Fruit fly (Drosophila melanogaster): Measurements from ENCODE around the gene Pde6.

- TF ChIP-seq psq (optimal IDR thresholded peaks at IDR 0.05) (no peak), usp (GFP tag; optimal IDR thresholded peaks at IDR 0.05) (no peak), EcR (GFP tag; optimal IDR thresholded peaks at IDR 0.05) (no peak), pan (optimal IDR thresholded peaks at IDR 0.05) (no peak)
Observed at dm6 chr3R:14516742-14517141, 41.4 kb downstream of the Pde6 start, which contains the start of gene CG34273.

All from whole organism.